Worm (Caenorhabditis elegans) whole organism, L1 larva: ENCODE measurements around the gene srt-7.

ENCODE experiments used
- C34B4.2 ChIP-seq: sonication (generic microtip); optimal IDR thresholded peaks from 2 replicates; lab custom pipeline; 2017; ENCODE audit warnings: mild to moderate bottlenecking, missing genetic modification characterization, missing compliant biosample characterization
- Y116A8C.19 ChIP-seq: sonication (generic microtip); optimal IDR thresholded peaks from 2 replicates; lab custom pipeline; 2016; ENCODE audit warnings: missing compliant biosample characterization, missing genetic modification characterization, borderline replicate concordance
- aha-1 ChIP-seq: fragments of 150-350 bp; optimal IDR thresholded peaks from 2 replicates; lab custom pipeline; 2014; ENCODE audit warnings: missing biosample characterization, missing genetic modification characterization
- alr-1 ChIP-seq: fragments of 200-800 bp; sonication (Bioruptor generic); optimal IDR thresholded peaks from 2 replicates; lab custom pipeline; 2018; ENCODE audit warnings: borderline replicate concordance, mild to moderate bottlenecking, missing genetic modification characterization, missing compliant biosample characterization
- aly-2 ChIP-seq: fragments of 150-350 bp; optimal IDR thresholded peaks from 2 replicates; lab custom pipeline; 2014; ENCODE audit warnings: missing biosample characterization, missing genetic modification characterization
- blmp-1 ChIP-seq: fragments of 150-350 bp; optimal IDR thresholded peaks from 2 replicates; lab custom pipeline; 2014; ENCODE audit warnings: missing biosample characterization, missing genetic modification characterization
- ceh-63 ChIP-seq: fragments of 200-800 bp; sonication (Bioruptor generic); optimal IDR thresholded peaks from 2 replicates; lab custom pipeline; 2018; ENCODE audit warnings: mild to moderate bottlenecking, missing genetic modification characterization, missing compliant biosample characterization
- ceh-8 ChIP-seq: fragments of 200-800 bp; sonication (Bioruptor generic); optimal IDR thresholded peaks from 2 replicates; lab custom pipeline; 2018; ENCODE audit warnings: mild to moderate bottlenecking, missing genetic modification characterization, moderate library complexity, missing compliant biosample characterization
- ceh-82 ChIP-seq, 3 experiments: fragments of 150-350 bp in 1 of 3; sonication (generic microtip) in 2 of 3; optimal IDR thresholded peaks; 2 replicates each; lab custom pipeline; 2014 to 2017; ENCODE audit warnings: missing biosample characterization in 3 of 3, missing genetic modification characterization in 3 of 3
- ceh-88 ChIP-seq: fragments of 200-800 bp; sonication (Bioruptor generic); IDR thresholded peaks from 2 replicates; pipeline ENCODE4 v1.3.6; 2022; ENCODE audit warnings: missing genetic modification characterization, missing compliant biosample characterization
- dpl-1 ChIP-seq, 3 experiments: fragments of 150-350 bp in 2 of 3; sonication (generic microtip) in 1 of 3; optimal IDR thresholded peaks; 2 replicates each; lab custom pipeline; 2014 to 2017; ENCODE audit warnings: missing biosample characterization in 3 of 3, missing genetic modification characterization in 3 of 3, missing genetic modification reagents in 3 of 3
- dsc-1 ChIP-seq: sonication (generic microtip); optimal IDR thresholded peaks from 2 replicates; lab custom pipeline; 2016; ENCODE audit warnings: mild to moderate bottlenecking, missing genetic modification characterization, missing compliant biosample characterization
- efl-1 ChIP-seq, 4 experiments: fragments of 150-350 bp; optimal IDR thresholded peaks in 3 of 4; peaks in 1 of 4; 1 replicate in 1 of 4; 2 replicates in 3 of 4; lab custom pipeline; 2014; ENCODE audit warnings: missing biosample characterization in 2 of 4, missing genetic modification characterization in 2 of 4, missing genetic modification reagents in 2 of 4
- efl-3 ChIP-seq: fragments of 200-800 bp; sonication (Bioruptor generic); optimal IDR thresholded peaks from 2 replicates; lab custom pipeline; 2018; ENCODE audit warnings: mild to moderate bottlenecking, missing genetic modification characterization, missing compliant biosample characterization
- egl-13 ChIP-seq: sonication (generic microtip); optimal IDR thresholded peaks from 2 replicates; lab custom pipeline; 2016; ENCODE audit warnings: missing genotype, missing genetic modification reagents, missing genetic modification characterization, missing compliant biosample characterization
- elt-3 ChIP-seq, 6 experiments: fragments of 150-350 bp in 1 of 6; sonication (generic microtip); optimal IDR thresholded peaks; 2 replicates each; lab custom pipeline; 2017 to 2018; ENCODE audit warnings: missing biosample characterization in 6 of 6, missing genetic modification characterization in 6 of 6, inconsistent platforms in 1 of 6
- ets-5 ChIP-seq: fragments of 200-800 bp; sonication (Bioruptor generic); IDR thresholded peaks from 2 replicates; pipeline ENCODE4 v1.3.6; 2022; ENCODE audit warnings: missing genetic modification characterization, missing compliant biosample characterization
- fkh-10 ChIP-seq: sonication (generic microtip); optimal IDR thresholded peaks from 2 replicates; lab custom pipeline; 2017; ENCODE audit warnings: missing biosample characterization, missing genetic modification reagents, missing genetic modification characterization
- fkh-4 ChIP-seq: sonication (generic microtip); optimal IDR thresholded peaks from 2 replicates; lab custom pipeline; 2016; ENCODE audit warnings: missing compliant biosample characterization, missing genetic modification characterization, borderline replicate concordance
- grh-1 ChIP-seq: fragments of 200-800 bp; sonication (Bioruptor generic); IDR thresholded peaks from 2 replicates; pipeline ENCODE4 v1.3.6; 2022; ENCODE audit warnings: missing genetic modification reagents, missing genetic modification characterization, missing compliant biosample characterization
- irx-1 ChIP-seq: sonication (generic microtip); optimal IDR thresholded peaks from 2 replicates; lab custom pipeline; 2016; ENCODE audit warnings: missing genetic modification characterization, missing compliant biosample characterization
- isw-1 ChIP-seq: fragments of 200-800 bp; sonication (Bioruptor generic); IDR thresholded peaks from 2 replicates; pipeline ENCODE4 v1.3.6; 2022; ENCODE audit warnings: missing genetic modification characterization, missing compliant biosample characterization
- jun-1 ChIP-seq: fragments of 150-350 bp; optimal IDR thresholded peaks from 2 replicates; lab custom pipeline; 2014; ENCODE audit warnings: missing biosample characterization, missing genetic modification reagents, missing genetic modification characterization
- lin-14 ChIP-seq: fragments of 200-800 bp; sonication (Bioruptor generic); optimal IDR thresholded peaks from 2 replicates; lab custom pipeline; 2018; ENCODE audit warnings: mild to moderate bottlenecking, missing genetic modification characterization, moderate library complexity, missing compliant biosample characterization
- lin-15B ChIP-seq: fragments of 150-350 bp; sonication (generic microtip); optimal IDR thresholded peaks from 3 replicates; lab custom pipeline; 2014; ENCODE audit warnings: missing biosample characterization, missing genetic modification characterization
- lin-35 ChIP-seq, 2 experiments: fragments of 150-350 bp; optimal IDR thresholded peaks; 2 replicates each; lab custom pipeline; 2014; ENCODE audit warnings: missing biosample characterization in 2 of 2, missing genetic modification characterization in 2 of 2, missing genetic modification reagents in 2 of 2
- lin-39 ChIP-seq: fragments of 150-350 bp; optimal IDR thresholded peaks from 2 replicates; lab custom pipeline; 2014; ENCODE audit warnings: missing biosample characterization, missing genetic modification reagents, missing genetic modification characterization
- lsy-2 ChIP-seq, 2 experiments: fragments of 150-350 bp; optimal IDR thresholded peaks; 2 replicates each; lab custom pipeline; 2014; ENCODE audit warnings: missing biosample characterization in 2 of 2, missing genetic modification characterization in 2 of 2
- nhr-19 ChIP-seq: fragments of 200-800 bp; sonication (Bioruptor generic); conservative IDR thresholded peaks from 2 replicates; pipeline ENCODE4 v1.3.6; 2022; ENCODE audit warnings: missing genetic modification characterization, missing compliant biosample characterization
- nhr-237 ChIP-seq: fragments of 150-350 bp; optimal IDR thresholded peaks from 2 replicates; lab custom pipeline; 2014; ENCODE audit warnings: missing biosample characterization, missing genetic modification characterization
- nhr-28 ChIP-seq: fragments of 150-350 bp; optimal IDR thresholded peaks from 2 replicates; lab custom pipeline; 2014; ENCODE audit warnings: missing biosample characterization, missing genetic modification characterization
- nhr-47 ChIP-seq: sonication (generic microtip); optimal IDR thresholded peaks from 2 replicates; lab custom pipeline; 2016; ENCODE audit warnings: mild to moderate bottlenecking, missing genetic modification characterization, moderate library complexity, missing compliant biosample characterization
- nhr-71 ChIP-seq: sonication (generic microtip); optimal IDR thresholded peaks from 2 replicates; lab custom pipeline; 2016; ENCODE audit warnings: mild to moderate bottlenecking, missing genetic modification characterization, moderate library complexity, missing compliant biosample characterization
- nhr-76 ChIP-seq: sonication (generic microtip); optimal IDR thresholded peaks from 2 replicates; lab custom pipeline; 2017; ENCODE audit warnings: missing biosample characterization, missing genetic modification characterization
- nhr-77 ChIP-seq: fragments of 150-350 bp; optimal IDR thresholded peaks from 2 replicates; lab custom pipeline; 2014; ENCODE audit warnings: missing biosample characterization, missing genetic modification characterization
- nhr-85 ChIP-seq: sonication (generic microtip); peaks from one replicate; lab custom pipeline; 2016; ENCODE audit warnings: missing genetic modification characterization, inconsistent platforms, missing compliant biosample characterization
- nhr-90 ChIP-seq: sonication (generic microtip); optimal IDR thresholded peaks from 2 replicates; lab custom pipeline; 2016; ENCODE audit warnings: mild to moderate bottlenecking, missing genetic modification characterization, missing compliant biosample characterization; ENCODE audit not compliant: poor library complexity
- pax-3 ChIP-seq: fragments of 200-800 bp; sonication (Bioruptor generic); optimal IDR thresholded peaks from 2 replicates; lab custom pipeline; 2018; ENCODE audit warnings: mild to moderate bottlenecking, missing genetic modification characterization, moderate library complexity, missing compliant biosample characterization
- pqm-1 ChIP-seq: sonication (generic microtip); optimal IDR thresholded peaks from 3 replicates; lab custom pipeline; 2017; ENCODE audit warnings: missing biosample characterization, missing genetic modification characterization
- skn-1 ChIP-seq: fragments of 150-350 bp; optimal IDR thresholded peaks from 2 replicates; lab custom pipeline; 2014; ENCODE audit warnings: missing biosample characterization, missing genetic modification characterization
- snpc-4 ChIP-seq: fragments of 150-350 bp; optimal IDR thresholded peaks from 2 replicates; lab custom pipeline; 2014; ENCODE audit warnings: missing biosample characterization, missing genetic modification characterization
- snu-23 ChIP-seq: sonication (generic microtip); optimal IDR thresholded peaks from 2 replicates; lab custom pipeline; 2016; ENCODE audit warnings: missing genetic modification characterization, missing compliant biosample characterization
- sptf-1 ChIP-seq: fragments of 150-350 bp; optimal IDR thresholded peaks from 2 replicates; lab custom pipeline; 2014; ENCODE audit warnings: missing biosample characterization, missing genetic modification characterization
- tlp-1 ChIP-seq: fragments of 150-350 bp; optimal IDR thresholded peaks from 2 replicates; lab custom pipeline; 2014; ENCODE audit warnings: missing biosample characterization, missing genetic modification characterization
- unc-130 ChIP-seq: fragments of 150-350 bp; optimal IDR thresholded peaks from 2 replicates; lab custom pipeline; 2017; ENCODE audit warnings: missing biosample characterization, missing genetic modification characterization, inconsistent platforms
- unc-30 ChIP-seq: sonication (generic microtip); optimal IDR thresholded peaks from 2 replicates; lab custom pipeline; 2017; ENCODE audit warnings: missing biosample characterization, missing genetic modification characterization
- unc-62 ChIP-seq: fragments of 150-350 bp; optimal IDR thresholded peaks from 2 replicates; lab custom pipeline; 2014; ENCODE audit warnings: missing biosample characterization, missing genetic modification reagents, missing genetic modification characterization
- unc-86 ChIP-seq: sonication (generic microtip); optimal IDR thresholded peaks from 2 replicates; lab custom pipeline; 2016; ENCODE audit warnings: missing genetic modification characterization, missing compliant biosample characterization
- unc-98 ChIP-seq: fragments of 200-800 bp; sonication (Bioruptor generic); IDR thresholded peaks from 2 replicates; pipeline ENCODE4 v1.3.6; 2022; ENCODE audit warnings: missing genetic modification characterization, missing compliant biosample characterization
- zip-4 ChIP-seq: fragments of 200-800 bp; sonication (Bioruptor generic); optimal IDR thresholded peaks from 2 replicates; lab custom pipeline; 2018; ENCODE audit warnings: mild to moderate bottlenecking, missing genetic modification characterization, moderate library complexity, missing compliant biosample characterization
- ztf-11 ChIP-seq, 2 experiments: sonication (generic microtip); optimal IDR thresholded peaks; 2 replicates each; lab custom pipeline; 2016 to 2017; ENCODE audit warnings: missing genetic modification characterization in 2 of 2, missing biosample characterization in 1 of 2, missing compliant biosample characterization in 1 of 2
- ztf-4 ChIP-seq: fragments of 150-350 bp; optimal IDR thresholded peaks from 2 replicates; lab custom pipeline; 2014; ENCODE audit warnings: missing biosample characterization, missing genetic modification characterization

srt-7 gene

DNA sequence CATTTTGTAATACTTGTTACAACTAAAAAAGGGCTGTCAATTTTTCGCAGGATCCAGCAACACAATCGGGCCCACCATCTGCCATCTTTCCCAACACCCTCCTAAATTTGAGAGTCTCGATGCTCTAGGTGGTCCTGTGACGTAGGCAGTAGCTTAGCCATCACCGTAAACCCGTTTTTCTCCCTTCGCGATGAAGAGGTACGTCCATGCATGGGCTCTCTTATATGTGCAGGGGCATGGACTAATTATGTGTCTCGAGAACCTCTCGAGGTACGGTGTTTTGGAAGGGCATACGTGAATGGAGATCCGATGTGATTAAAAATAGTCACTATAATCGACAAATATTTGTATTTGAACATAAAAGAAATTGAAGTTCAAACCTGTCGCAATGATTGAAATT, 40.6 kb upstream of the srt-7 start:
- no peak for TF ChIP-seq nhr-47 (tag; lab: Kevin White, UChicago)
- no peak for TF ChIP-seq sptf-1
- no peak for TF ChIP-seq dsc-1 (tag; lab: Kevin White, UChicago)
- TF ChIP-seq irx-1 (tag; lab: Kevin White, UChicago) = no peak
- no peak for TF ChIP-seq elt-3 (tag; optimal IDR thresholded peaks at IDR 0.05; lab: Kevin White, UChicago)
- no peak for TF ChIP-seq tlp-1 (tag; lab: Kevin White, UChicago)
- no peak for TF ChIP-seq nhr-77 (tag; lab: Kevin White, UChicago)
- no peak for TF ChIP-seq egl-13 (tag; lab: Kevin White, UChicago)
- TF ChIP-seq aha-1 = no peak
- no peak for TF ChIP-seq nhr-237
- TF ChIP-seq nhr-90 (tag; lab: Kevin White, UChicago) = no peak
- TF ChIP-seq C34B4.2 (tag; lab: Kevin White, UChicago) = no peak
- TF ChIP-seq unc-86 = no peak
- TF ChIP-seq skn-1 (tag; lab: Kevin White, UChicago) = no peak
- TF ChIP-seq nhr-85 = no peak
- TF ChIP-seq nhr-28 = no peak
- TF ChIP-seq blmp-1 = no peak
- TF ChIP-seq ztf-11 (tag; optimal IDR thresholded peaks at IDR 0.05; lab: Kevin White, UChicago) = no peak
- no peak for TF ChIP-seq fkh-10 (GFP tag; lab: Kevin White, UChicago)
- no peak for TF ChIP-seq unc-130

DNA sequence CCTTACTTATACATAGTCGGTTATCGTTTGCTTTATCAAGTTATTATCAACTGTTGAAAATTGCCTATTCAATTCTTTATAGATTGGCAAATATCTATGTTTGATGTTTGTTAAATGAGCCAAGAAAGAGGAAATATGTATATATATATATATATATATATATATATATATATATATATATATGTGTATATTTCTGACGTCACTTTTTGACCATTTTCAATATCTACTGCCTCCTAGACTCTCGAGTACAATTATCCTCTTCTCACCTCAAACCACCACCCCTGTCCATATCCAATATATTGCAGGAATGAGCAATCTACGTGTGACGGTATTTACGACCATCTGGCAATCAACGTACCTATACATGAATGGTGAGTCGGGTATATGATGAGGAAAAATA, 36.7 kb upstream of the srt-7 start, which contains the start of gene F59D6.1:
F59D6.1 (plus strand) TSS at position 301 of the 400 bp plus-strand sequence.
- no peak for TF ChIP-seq unc-98 (GFP tag; lab: Robert Waterston, UW)
- no peak for TF ChIP-seq unc-62 (GFP tag; lab: Kevin White, UChicago)
- TF ChIP-seq alr-1 (tag; lab: Kevin White, UChicago) = no peak
- no peak for TF ChIP-seq ceh-82 (tag; optimal IDR thresholded peaks at IDR 0.05; lab: Kevin White, UChicago)
- no peak for TF ChIP-seq dpl-1 (GFP tag; optimal IDR thresholded peaks at IDR 0.05; lab: Kevin White, UChicago)
- no peak for TF ChIP-seq lin-35 (GFP tag; optimal IDR thresholded peaks at IDR 0.05; lab: Kevin White, UChicago)
- no peak for TF ChIP-seq isw-1
- no peak for TF ChIP-seq efl-1 (optimal IDR thresholded peaks at IDR 0.05; lab: Kevin White, UChicago)
- no peak for TF ChIP-seq efl-1 (GFP tag; optimal IDR thresholded peaks at IDR 0.05 in 1 of 2; lab: Kevin White, UChicago)
- TF ChIP-seq pax-3 = no peak
- TF ChIP-seq efl-3 (GFP tag; lab: Kevin White, UChicago) = no peak
- no peak for TF ChIP-seq nhr-71
- no peak for TF ChIP-seq nhr-76
- no peak for TF ChIP-seq lsy-2 (tag; optimal IDR thresholded peaks at IDR 0.05; lab: Kevin White, UChicago)
- TF ChIP-seq fkh-4 (tag; lab: Kevin White, UChicago) = no peak
- no peak for TF ChIP-seq snu-23
- TF ChIP-seq ceh-8 (GFP tag; lab: Kevin White, UChicago) = no peak
- TF ChIP-seq Y116A8C.19 (tag; lab: Kevin White, UChicago) = no peak
- no peak for TF ChIP-seq nhr-19
- TF ChIP-seq snpc-4 (tag; lab: Kevin White, UChicago) = no peak
- no peak for TF ChIP-seq lin-39

DNA sequence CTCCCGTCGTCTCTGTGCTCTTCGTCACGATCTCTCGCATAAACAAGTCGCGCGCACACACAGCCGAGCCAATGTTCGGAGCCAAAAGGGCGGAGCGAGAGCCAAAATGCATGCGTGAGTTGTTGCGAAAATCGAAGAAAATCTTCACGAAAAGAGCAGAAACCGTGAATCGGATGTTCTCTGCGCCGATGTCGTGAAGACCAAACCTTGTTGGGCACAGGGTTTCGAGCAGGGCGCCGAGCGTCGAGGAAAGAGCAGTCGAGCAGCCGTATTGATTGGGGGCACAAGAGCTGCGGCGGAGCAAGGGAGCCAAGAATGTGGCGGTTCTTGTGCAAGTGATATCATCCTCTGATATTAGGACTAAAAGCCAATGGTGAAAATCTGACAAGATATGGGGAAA, 35.2 kb upstream of the srt-7 start:
- TF ChIP-seq jun-1 (tag; lab: Kevin White, UChicago) = no peak
- TF ChIP-seq dpl-1 (GFP tag; optimal IDR thresholded peaks at IDR 0.05; lab: Kevin White, UChicago) = no peak
- TF ChIP-seq lin-15B = no peak
- no peak for TF ChIP-seq aly-2 (tag; lab: Kevin White, UChicago)
- no peak for TF ChIP-seq ceh-63 (GFP tag; lab: Kevin White, UChicago)
- TF ChIP-seq efl-3 (GFP tag; lab: Kevin White, UChicago) = no peak
- TF ChIP-seq nhr-47 (tag; lab: Kevin White, UChicago) = no peak
- no peak for TF ChIP-seq zip-4 (GFP tag; lab: Kevin White, UChicago)
- TF ChIP-seq unc-62 (GFP tag; lab: Kevin White, UChicago) = no peak
- TF ChIP-seq lin-14 (GFP tag; lab: Kevin White, UChicago) = no peak
- no peak for TF ChIP-seq isw-1
- no peak for TF ChIP-seq grh-1 (GFP tag; lab: Robert Waterston, UW)
- no peak for TF ChIP-seq ceh-82 (tag; optimal IDR thresholded peaks at IDR 0.05; lab: Kevin White, UChicago)
- no peak for TF ChIP-seq pqm-1 (tag; lab: Kevin White, UChicago)
- no peak for TF ChIP-seq ets-5
- TF ChIP-seq pax-3 = no peak
- no peak for TF ChIP-seq unc-30 (tag; lab: Kevin White, UChicago)
- no peak for TF ChIP-seq ceh-88 (GFP tag; lab: Robert Waterston, UW)
- no peak for TF ChIP-seq ztf-4 (tag; lab: Kevin White, UChicago)
